Worm (Caenorhabditis elegans): ENCODE measurements around the gene T18D3.5.

ce11 chrX:12467660-12468111 is 4.1 kb downstream of the T18D3.5 start, which contains the start of gene myo-2:
- no peak for TF ChIP-seq ztf-23 (GFP tag; IDR thresholded peaks at IDR 0.05)
- TF ChIP-seq med-1 (GFP tag; optimal IDR thresholded peaks at IDR 0.05; ENCODE audit: insufficient read depth): no peak
- TF ChIP-seq flt-1 (GFP tag; IDR thresholded peaks at IDR 0.05): no peak
- TF ChIP-seq T22C8.4 (GFP tag; IDR thresholded peaks at IDR 0.05): no peak

Data from whole organism, midembryonic.